Fruit fly (Drosophila melanogaster): ENCODE results near the gene CG31673.

CG31673 gene

dm6 chr2L:20822489-20823195, 6.8 kb upstream of the CG31673 start, which contains the start of gene CG9331 (continued):
- TF ChIP-seq CG16815 (GFP tag; optimal IDR thresholded peaks at IDR 0.05): no peak
- peak; percentile 59; the same call in 1 of the 2 replicates for TF ChIP-seq ato (GFP tag; IDR thresholded peaks at IDR 0.05; ENCODE audit: partially characterized antibody)
- TF ChIP-seq sima (GFP tag; optimal IDR thresholded peaks at IDR 0.05): no peak
- TF ChIP-seq Nf-YB (GFP tag; optimal IDR thresholded peaks at IDR 0.05): no peak
- no peak for TF ChIP-seq CG17802 (tag; optimal IDR thresholded peaks at IDR 0.05)
- no peak for TF ChIP-seq HHEX (GFP tag; optimal IDR thresholded peaks at IDR 0.05)
- no peak for TF ChIP-seq Atf6 (GFP tag; IDR thresholded peaks at IDR 0.05)
- TF ChIP-seq CG10565 (GFP tag; optimal IDR thresholded peaks at IDR 0.05): no peak
- no peak for TF ChIP-seq CG16863 (GFP tag; optimal IDR thresholded peaks at IDR 0.05)
- TF ChIP-seq CG9817 (tag; optimal IDR thresholded peaks at IDR 0.05): no peak
- no peak for TF ChIP-seq klu (GFP tag; IDR thresholded peaks at IDR 0.05)
- no peak for TF ChIP-seq Hr78 (GFP tag; optimal IDR thresholded peaks at IDR 0.05)
- no peak for TF ChIP-seq wdn (GFP tag; IDR thresholded peaks at IDR 0.05)
- peak; percentile 54; the same call in 1 of the 2 replicates for TF ChIP-seq sna (GFP tag; IDR thresholded peaks at IDR 0.05; ENCODE audit: partially characterized antibody)
- no peak for TF ChIP-seq ewg (GFP tag; optimal IDR thresholded peaks at IDR 0.05)
- TF ChIP-seq CG3065 (GFP tag; optimal IDR thresholded peaks at IDR 0.05): no peak
- TF ChIP-seq inv (GFP tag; IDR thresholded peaks at IDR 0.05; ENCODE audit: partially characterized antibody): no peak
- no peak for TF ChIP-seq CG13624 (GFP tag; optimal IDR thresholded peaks at IDR 0.05)
- no peak for TF ChIP-seq CG10274 (GFP tag; optimal IDR thresholded peaks at IDR 0.05)
- no peak for TF ChIP-seq lilli (GFP tag; optimal IDR thresholded peaks at IDR 0.05)
- TF ChIP-seq TFAM (GFP tag; optimal IDR thresholded peaks at IDR 0.05): no peak
- no peak for TF ChIP-seq Gsc (GFP tag; IDR thresholded peaks at IDR 0.05)
- TF ChIP-seq z (GFP tag; IDR thresholded peaks at IDR 0.05): no peak
- TF ChIP-seq Sox100B (GFP tag; optimal IDR thresholded peaks at IDR 0.05): no peak
- no peak for TF ChIP-seq CG2120 (GFP tag; optimal IDR thresholded peaks at IDR 0.05)
- no peak for TF ChIP-seq tin (GFP tag; optimal IDR thresholded peaks at IDR 0.05)
- no peak for TF ChIP-seq lmd (GFP tag; IDR thresholded peaks at IDR 0.05)
- TF ChIP-seq CG15011 (GFP tag; optimal IDR thresholded peaks at IDR 0.05): no peak
- TF ChIP-seq CG18599 (GFP tag; optimal IDR thresholded peaks at IDR 0.05): no peak
- TF ChIP-seq gsb-n (tag; optimal IDR thresholded peaks at IDR 0.05): no peak
- no peak for TF ChIP-seq ara (GFP tag; IDR thresholded peaks at IDR 0.05)
- no peak for TF ChIP-seq CG14050 (GFP tag; IDR thresholded peaks at IDR 0.05)
- peak; percentile 76 for TF ChIP-seq Blimp-1 (GFP tag; optimal IDR thresholded peaks at IDR 0.05)
- TF ChIP-seq sc (optimal IDR thresholded peaks at IDR 0.05): no peak
- TF ChIP-seq sc (GFP tag; optimal IDR thresholded peaks at IDR 0.05): no peak
- TF ChIP-seq chif (GFP tag; optimal IDR thresholded peaks at IDR 0.05): no peak
- no peak for TF ChIP-seq tll (GFP tag; optimal IDR thresholded peaks at IDR 0.05)
- TF ChIP-seq otp (GFP tag; IDR thresholded peaks at IDR 0.05): 0 out of 3 replicates have a peak, but pooled peaks have one; percentile 30
- peak in 1 of 2 experiments; percentile 90 for TF ChIP-seq insv (GFP tag; optimal IDR thresholded peaks at IDR 0.05)
- no peak for TF ChIP-seq Ravus (GFP tag; IDR thresholded peaks at IDR 0.05)
- TF ChIP-seq aop (GFP tag; IDR thresholded peaks at IDR 0.05): no peak
- TF ChIP-seq HLHmδ (GFP tag; optimal IDR thresholded peaks at IDR 0.05): peak; percentile 61
- no peak for TF ChIP-seq ERR (GFP tag; optimal IDR thresholded peaks at IDR 0.05)
- TF ChIP-seq CG12104 (GFP tag; optimal IDR thresholded peaks at IDR 0.05): no peak
- no peak for TF ChIP-seq CG32772 (GFP tag; IDR thresholded peaks at IDR 0.05)
- TF ChIP-seq CG4730 (GFP tag; IDR thresholded peaks at IDR 0.05): no peak
- TF ChIP-seq Meics (GFP tag; optimal IDR thresholded peaks at IDR 0.05): no peak
- no peak for TF ChIP-seq onecut (GFP tag; IDR thresholded peaks at IDR 0.05)
- peak; percentile 14 for TF ChIP-seq sug (tag; optimal IDR thresholded peaks at IDR 0.05)
- TF ChIP-seq CG3995 (GFP tag; optimal IDR thresholded peaks at IDR 0.05): no peak

All from whole organism, embryonic.